Fruit fly (Drosophila melanogaster) whole organism, embryonic: ENCODE results near the gene CG12811.

Source experiments
- Antp ChIP-seq: fragments of 200-800 bp; sonication (Bioruptor generic); optimal IDR thresholded peaks from 3 replicates; lab custom pipeline; 2016; ENCODE audit warnings: missing biosample characterization, missing genetic modification characterization
- CG1024 ChIP-seq: fragments of 200-800 bp; sonication (Bioruptor generic); IDR thresholded peaks from 2 replicates; pipeline ENCODE4 v1.3.6; 2022; ENCODE audit warnings: missing biosample characterization, missing genetic modification characterization
- CG10543 ChIP-seq: fragments of 200-800 bp; sonication (Bioruptor generic); optimal IDR thresholded peaks from 3 replicates; lab custom pipeline; 2017; ENCODE audit warnings: missing biosample characterization, mild to moderate bottlenecking, missing genetic modification characterization, moderate library complexity
- CG10565 ChIP-seq: fragments of 200-800 bp; sonication (Bioruptor generic); optimal IDR thresholded peaks from 3 replicates; lab custom pipeline; 2016; ENCODE audit warnings: missing biosample characterization, mild to moderate bottlenecking, missing genetic modification characterization
- CG10979 ChIP-seq: fragments of 200-800 bp; sonication (Bioruptor generic); optimal IDR thresholded peaks from 2 replicates; lab custom pipeline; 2018; ENCODE audit warnings: missing biosample characterization, mild to moderate bottlenecking, missing genetic modification characterization, moderate library complexity
- CG11085 ChIP-seq: fragments of 200-800 bp; sonication (Bioruptor generic); IDR thresholded peaks from 2 replicates; pipeline ENCODE4 v1.3.6; 2022; ENCODE audit warnings: missing biosample characterization, missing genetic modification characterization
- CG11398 ChIP-seq: fragments of 200-800 bp; sonication (Bioruptor generic); optimal IDR thresholded peaks from 2 replicates; lab custom pipeline; 2016; ENCODE audit warnings: missing biosample characterization, missing genetic modification characterization
- CG11504 ChIP-seq: fragments of 200-800 bp; sonication (Bioruptor generic); optimal IDR thresholded peaks from 3 replicates; lab custom pipeline; 2019; ENCODE audit warnings: missing biosample characterization, mild to moderate bottlenecking, missing genetic modification characterization, moderate library complexity
- CG12769 ChIP-seq: fragments of 200-800 bp; sonication (Bioruptor generic); optimal IDR thresholded peaks from 2 replicates; lab custom pipeline; 2019; ENCODE audit warnings: missing biosample characterization, mild to moderate bottlenecking, missing genetic modification characterization, moderate library complexity
- CG13775 ChIP-seq: fragments of 200-800 bp; sonication (Bioruptor generic); optimal IDR thresholded peaks from 3 replicates; lab custom pipeline; 2017; ENCODE audit warnings: missing biosample characterization, mild to moderate bottlenecking, missing genetic modification characterization
- CG14050 ChIP-seq: fragments of 200-800 bp; sonication (Bioruptor generic); IDR thresholded peaks from 3 replicates; pipeline ENCODE4 v1.3.6; 2022; ENCODE audit warnings: missing biosample characterization, missing genetic modification characterization
- CG14441 ChIP-seq: fragments of 200-800 bp; sonication (Bioruptor generic); IDR thresholded peaks from 2 replicates; pipeline ENCODE4 v1.3.6; 2022; ENCODE audit warnings: missing biosample characterization, missing genetic modification characterization
- CG14965 ChIP-seq: fragments of 200-800 bp; sonication (Bioruptor generic); optimal IDR thresholded peaks from 2 replicates; lab custom pipeline; 2016; ENCODE audit warnings: missing biosample characterization, missing genetic modification characterization, borderline replicate concordance
- CG15479 ChIP-seq: fragments of 200-800 bp; sonication (Bioruptor generic); optimal IDR thresholded peaks from 3 replicates; lab custom pipeline; 2019; ENCODE audit warnings: missing biosample characterization, mild to moderate bottlenecking, missing genetic modification characterization, moderate library complexity
- CG17568 ChIP-seq: fragments of 200-800 bp; sonication (Bioruptor generic); optimal IDR thresholded peaks from 2 replicates; lab custom pipeline; 2018; ENCODE audit warnings: missing biosample characterization, mild to moderate bottlenecking, missing genetic modification characterization, moderate library complexity
- CG17802 ChIP-seq: fragments of 200-800 bp; sonication (Bioruptor generic); optimal IDR thresholded peaks from 2 replicates; lab custom pipeline; 2018; ENCODE audit warnings: missing biosample characterization, mild to moderate bottlenecking, missing genetic modification characterization, moderate library complexity
- CG18599 ChIP-seq: fragments of 200-800 bp; sonication (Bioruptor generic); optimal IDR thresholded peaks from 3 replicates; lab custom pipeline; 2017; ENCODE audit warnings: missing biosample characterization, missing genetic modification characterization, mild to moderate bottlenecking, moderate library complexity, missing genetic modification reagents
- CG2129 ChIP-seq: fragments of 200-800 bp; sonication (Bioruptor generic); IDR thresholded peaks from 2 replicates; pipeline ENCODE4 v1.3.6; 2022; ENCODE audit warnings: missing biosample characterization, missing genetic modification characterization; ENCODE audit not compliant: partially characterized antibody
- CG2199 ChIP-seq: fragments of 200-800 bp; sonication (Bioruptor generic); IDR thresholded peaks from 3 replicates; pipeline ENCODE4 v1.3.6; 2022; ENCODE audit warnings: missing biosample characterization, missing genetic modification characterization
- CG33213 ChIP-seq: fragments of 200-800 bp; sonication (Bioruptor generic); optimal IDR thresholded peaks from 3 replicates; lab custom pipeline; 2016; ENCODE audit warnings: missing biosample characterization, missing genetic modification characterization
- CG34376 ChIP-seq: fragments of 200-800 bp; sonication (Bioruptor generic); optimal IDR thresholded peaks from 2 replicates; lab custom pipeline; 2018; ENCODE audit warnings: missing biosample characterization, mild to moderate bottlenecking, missing genetic modification characterization
- CG4707 ChIP-seq: fragments of 200-800 bp; sonication (Bioruptor generic); optimal IDR thresholded peaks from 2 replicates; lab custom pipeline; 2018; ENCODE audit warnings: missing biosample characterization, mild to moderate bottlenecking, missing genetic modification characterization, moderate library complexity
- CG5953 ChIP-seq: fragments of 200-800 bp; sonication (Bioruptor generic); IDR thresholded peaks from 2 replicates; pipeline ENCODE4 v1.3.6; 2022; ENCODE audit warnings: missing biosample characterization, missing genetic modification characterization
- CG7987 ChIP-seq: fragments of 200-800 bp; sonication (Bioruptor generic); optimal IDR thresholded peaks from 2 replicates; lab custom pipeline; 2018; ENCODE audit warnings: missing biosample characterization, mild to moderate bottlenecking, missing genetic modification characterization, moderate library complexity
- CG8478 ChIP-seq: fragments of >200 bp; optimal IDR thresholded peaks from 2 replicates; lab custom pipeline; 2018
- D ChIP-seq, 2 experiments: fragments of 200-800 bp in 1 of 2; fragments of >200 bp in 1 of 2; sonication (Bioruptor generic) in 1 of 2; optimal IDR thresholded peaks; 2 replicates in 1 of 2; 3 replicates in 1 of 2; lab custom pipeline; 2017; ENCODE audit warnings: mild to moderate bottlenecking in 1 of 2, missing biosample characterization in 1 of 2, missing genetic modification characterization in 1 of 2, missing genetic modification reagents in 1 of 2
- Deaf1 ChIP-seq: fragments of 200-800 bp; optimal IDR thresholded peaks from 3 replicates; lab custom pipeline; 2019; ENCODE audit warnings: missing biosample characterization, mild to moderate bottlenecking, missing genetic modification characterization, moderate library complexity
- Doc2 ChIP-seq: fragments of 200-800 bp; sonication (Bioruptor generic); IDR thresholded peaks from 2 replicates; pipeline ENCODE4 v1.3.6; 2022; ENCODE audit warnings: missing biosample characterization, missing genetic modification characterization
- GATAe ChIP-seq: fragments of 200-800 bp; sonication (Bioruptor generic); conservative IDR thresholded peaks from 2 replicates; pipeline ENCODE4 v1.3.6; 2022; ENCODE audit warnings: missing biosample characterization, missing genetic modification characterization
- H2.0 ChIP-seq: fragments of 200-800 bp; sonication (Bioruptor generic); IDR thresholded peaks from 2 replicates; pipeline ENCODE4 v1.3.6; 2022; ENCODE audit warnings: missing biosample characterization, missing genetic modification characterization
- HLH54F ChIP-seq: fragments of 200-800 bp; sonication (Bioruptor generic); optimal IDR thresholded peaks from 3 replicates; lab custom pipeline; 2016; ENCODE audit warnings: missing biosample characterization, missing genetic modification characterization
- Hey ChIP-seq: fragments of 200-800 bp; sonication (Bioruptor generic); optimal IDR thresholded peaks from 3 replicates; lab custom pipeline; 2018; ENCODE audit warnings: missing biosample characterization, mild to moderate bottlenecking, missing genetic modification characterization
- Hr3 ChIP-seq: fragments of 200-800 bp; sonication (Bioruptor generic); optimal IDR thresholded peaks from 3 replicates; lab custom pipeline; 2016; ENCODE audit warnings: missing biosample characterization, missing genetic modification characterization
- Med ChIP-seq: fragments of 200-800 bp; sonication (Bioruptor generic); peaks from one replicate; lab custom pipeline; 2016; ENCODE audit warnings: missing biosample characterization, missing genetic modification characterization, mild to moderate bottlenecking, inconsistent platforms, moderate library complexity
- NC2β ChIP-seq: fragments of 200-800 bp; sonication (Bioruptor generic); optimal IDR thresholded peaks from 2 replicates; lab custom pipeline; 2016; ENCODE audit warnings: missing biosample characterization, missing genetic modification characterization
- YL-1 ChIP-seq: fragments of 200-800 bp; sonication (Bioruptor generic); optimal IDR thresholded peaks from 3 replicates; lab custom pipeline; 2017; ENCODE audit warnings: missing biosample characterization, mild to moderate bottlenecking, missing genetic modification characterization
- amos ChIP-seq: fragments of 200-800 bp; sonication (Bioruptor generic); IDR thresholded peaks from 2 replicates; pipeline ENCODE4 v1.3.6; 2022; ENCODE audit warnings: missing biosample characterization, missing genetic modification characterization; ENCODE audit not compliant: partially characterized antibody
- bsh ChIP-seq, 2 experiments: fragments of 200-800 bp; sonication (Bioruptor generic); optimal IDR thresholded peaks; 2 replicates each; lab custom pipeline; 2017 to 2018; ENCODE audit warnings: mild to moderate bottlenecking in 2 of 2, missing biosample characterization in 2 of 2, missing genetic modification characterization in 2 of 2, moderate library complexity in 1 of 2
- dm ChIP-seq: fragments of 200-800 bp; sonication (Bioruptor generic); optimal IDR thresholded peaks from 3 replicates; lab custom pipeline; 2016; ENCODE audit warnings: missing biosample characterization, missing genetic modification characterization
- ftz-f1 ChIP-seq: fragments of 200-800 bp; sonication (Bioruptor generic); optimal IDR thresholded peaks from 2 replicates; lab custom pipeline; 2016; ENCODE audit warnings: missing biosample characterization, missing genetic modification characterization
- gce ChIP-seq: fragments of 200-800 bp; sonication (Bioruptor generic); IDR thresholded peaks from 3 replicates; pipeline ENCODE4 v1.3.6; 2022; ENCODE audit warnings: missing biosample characterization, missing genetic modification characterization
- grn ChIP-seq: fragments of 200-800 bp; sonication (Bioruptor generic); optimal IDR thresholded peaks from 3 replicates; lab custom pipeline; 2017; ENCODE audit warnings: missing biosample characterization, missing genetic modification characterization
- lola ChIP-seq, 3 experiments: fragments of >200 bp in 2 of 3; fragments of 200-800 bp in 1 of 3; sonication (Bioruptor generic) in 1 of 3; optimal IDR thresholded peaks; 2 replicates each; lab custom pipeline; 2017 to 2019; ENCODE audit warnings: missing biosample characterization in 3 of 3, missing genetic modification characterization in 3 of 3, mild to moderate bottlenecking in 1 of 3, moderate library complexity in 1 of 3
- mirr ChIP-seq: fragments of 200-800 bp; sonication (Bioruptor generic); optimal IDR thresholded peaks from 3 replicates; lab custom pipeline; 2018; ENCODE audit warnings: missing biosample characterization, mild to moderate bottlenecking, missing genetic modification characterization
- nerfin-2 ChIP-seq: fragments of 200-800 bp; sonication (Bioruptor generic); IDR thresholded peaks from 2 replicates; pipeline ENCODE4 v1.3.6; 2022; ENCODE audit warnings: missing biosample characterization, missing genetic modification characterization; ENCODE audit not compliant: partially characterized antibody
- sisA ChIP-seq: fragments of 200-800 bp; sonication (Bioruptor generic); IDR thresholded peaks from 2 replicates; pipeline ENCODE4 v1.3.6; 2022; ENCODE audit warnings: missing biosample characterization, missing genetic modification characterization
- ssp ChIP-seq: fragments of 200-800 bp; sonication (Bioruptor generic); IDR thresholded peaks from 2 replicates; pipeline ENCODE4 v1.3.6; 2022; ENCODE audit warnings: missing biosample characterization, missing genetic modification characterization
- sug ChIP-seq: fragments of 200-800 bp; optimal IDR thresholded peaks from 2 replicates; lab custom pipeline; 2019; ENCODE audit warnings: missing biosample characterization, mild to moderate bottlenecking, missing genetic modification characterization, moderate library complexity
- tgo ChIP-seq: fragments of 200-800 bp; sonication (Bioruptor generic); IDR thresholded peaks from 3 replicates; pipeline ENCODE4 v1.3.6; 2022; ENCODE audit warnings: missing biosample characterization, missing genetic modification characterization
- tio ChIP-seq: fragments of 200-800 bp; sonication (Bioruptor generic); optimal IDR thresholded peaks from 2 replicates; lab custom pipeline; 2017; ENCODE audit warnings: missing biosample characterization, missing genetic modification characterization, inconsistent platforms
- tup ChIP-seq: fragments of 200-800 bp; sonication (Bioruptor generic); optimal IDR thresholded peaks from 2 replicates; lab custom pipeline; 2016; ENCODE audit warnings: missing biosample characterization, mild to moderate bottlenecking, missing genetic modification characterization, moderate library complexity

The CG12811 gene

DNA sequence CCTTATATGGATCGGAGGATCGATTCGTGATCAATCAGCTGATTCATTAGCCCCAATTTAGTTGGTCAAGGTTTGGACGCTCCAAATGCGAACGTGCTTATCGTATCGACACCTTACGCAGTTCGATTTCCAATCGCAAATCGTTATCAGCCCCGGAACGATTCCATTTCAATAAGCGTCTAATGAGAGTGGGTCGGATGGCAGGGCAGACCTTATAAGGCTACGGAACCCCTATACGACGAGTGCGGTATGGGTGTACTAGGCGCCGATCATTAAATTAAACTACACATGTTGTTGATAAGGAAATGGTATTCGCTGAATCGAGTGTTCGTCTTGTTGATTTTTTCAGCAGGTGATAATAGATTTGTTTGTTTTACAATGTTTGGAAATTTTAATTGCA lies 12.8 kb downstream of the CG12811 start (continued):
- TF ChIP-seq CG17802 (tag; lab: Kevin White, UChicago), result no peak
- TF ChIP-seq CG11398, result no peak
- TF ChIP-seq CG13775 (GFP tag; lab: Kevin White, UChicago), result no peak
- no peak for TF ChIP-seq Doc2 (GFP tag; lab: Robert Waterston, UW)
- no peak for TF ChIP-seq nerfin-2 (GFP tag; lab: Robert Waterston, UW)
- TF ChIP-seq lola (GFP tag; optimal IDR thresholded peaks at IDR 0.05; lab: Kevin White, UChicago), result no peak
- TF ChIP-seq sug (tag; lab: Kevin White, UChicago), result peak; percentile 90
- TF ChIP-seq grn (GFP tag; lab: Kevin White, UChicago), result peak; percentile 93
- TF ChIP-seq CG2199, result 0 out of 3 replicates have a peak, but pooled peaks have one; percentile 19
- TF ChIP-seq CG4707 (GFP tag; lab: Kevin White, UChicago), result no peak
- TF ChIP-seq CG34376, result peak; percentile 67
- peak; percentile 54 for TF ChIP-seq ftz-f1 (GFP tag; lab: Kevin White, UChicago)
- no peak for TF ChIP-seq CG14441 (GFP tag; lab: Robert Waterston, UW)
- no peak for TF ChIP-seq YL-1
- no peak for TF ChIP-seq bsh (GFP tag; optimal IDR thresholded peaks at IDR 0.05; lab: Kevin White, UChicago)
- no peak for TF ChIP-seq tgo (GFP tag; lab: Robert Waterston, UW)
- TF ChIP-seq CG15479 (GFP tag; lab: Kevin White, UChicago), result no peak
- TF ChIP-seq Deaf1 (tag; lab: Kevin White, UChicago), result peak; percentile 1
- TF ChIP-seq D (optimal IDR thresholded peaks at IDR 0.05; lab: Kevin White, UChicago), result no peak
- TF ChIP-seq D (GFP tag; optimal IDR thresholded peaks at IDR 0.05; lab: Kevin White, UChicago), result no peak
- TF ChIP-seq Med, result peak; percentile 36
- peak; percentile 71 for TF ChIP-seq GATAe
- no peak for TF ChIP-seq CG11504 (tag; lab: Kevin White, UChicago)
- TF ChIP-seq Antp, result no peak
- TF ChIP-seq ssp (GFP tag; lab: Robert Waterston, UW), result no peak
- no peak for TF ChIP-seq HLH54F (GFP tag; lab: Kevin White, UChicago)
- TF ChIP-seq CG7987, result peak; percentile 8
- TF ChIP-seq CG12769 (tag; lab: Kevin White, UChicago), result peak; percentile 14
- no peak for TF ChIP-seq CG11085 (GFP tag; lab: Robert Waterston, UW)
- no peak for TF ChIP-seq CG33213 (GFP tag; lab: Kevin White, UChicago)
- TF ChIP-seq CG8478 (lab: Kevin White, UChicago), result no peak
- no peak for TF ChIP-seq tio (GFP tag; lab: Kevin White, UChicago)
- TF ChIP-seq CG10543, result peak; percentile 36
- TF ChIP-seq mirr, result peak; percentile 95
- peak; percentile 68 for TF ChIP-seq Hey
- no peak for TF ChIP-seq gce
- no peak for TF ChIP-seq CG5953
- no peak for TF ChIP-seq amos (GFP tag; lab: Robert Waterston, UW)
- no peak for TF ChIP-seq Hr3 (GFP tag; lab: Kevin White, UChicago)
- no peak for TF ChIP-seq H2.0 (GFP tag; lab: Robert Waterston, UW)
- TF ChIP-seq tup (GFP tag; lab: Kevin White, UChicago), result no peak
- TF ChIP-seq CG14965 (GFP tag; lab: Kevin White, UChicago), result no peak
- no peak for TF ChIP-seq CG2129
- no peak for TF ChIP-seq CG14050 (GFP tag; lab: Robert Waterston, UW)
- TF ChIP-seq CG17568 (GFP tag; lab: Kevin White, UChicago), result no peak
- peak; percentile 29 for TF ChIP-seq CG18599
- TF ChIP-seq NC2β (GFP tag; lab: Kevin White, UChicago), result no peak
- no peak for TF ChIP-seq sisA
- no peak for TF ChIP-seq CG1024
- no peak for TF ChIP-seq CG10979 (tag; lab: Kevin White, UChicago)
- no peak for TF ChIP-seq CG10565 (GFP tag; lab: Kevin White, UChicago)
- TF ChIP-seq dm (GFP tag; lab: Kevin White, UChicago), result no peak
